Worm (Caenorhabditis elegans) whole organism, L1 larva: ENCODE data around the gene C37C3.2.

ENCODE experiments used
- ces-1 ChIP-seq: fragments of 150-350 bp; optimal IDR thresholded peaks from 2 replicates; lab custom pipeline; 2014; ENCODE audit warnings: missing biosample characterization, missing genetic modification reagents, missing genetic modification characterization
- lin-39 ChIP-seq: fragments of 150-350 bp; optimal IDR thresholded peaks from 2 replicates; lab custom pipeline; 2014; ENCODE audit warnings: missing biosample characterization, missing genetic modification reagents, missing genetic modification characterization

DNA sequence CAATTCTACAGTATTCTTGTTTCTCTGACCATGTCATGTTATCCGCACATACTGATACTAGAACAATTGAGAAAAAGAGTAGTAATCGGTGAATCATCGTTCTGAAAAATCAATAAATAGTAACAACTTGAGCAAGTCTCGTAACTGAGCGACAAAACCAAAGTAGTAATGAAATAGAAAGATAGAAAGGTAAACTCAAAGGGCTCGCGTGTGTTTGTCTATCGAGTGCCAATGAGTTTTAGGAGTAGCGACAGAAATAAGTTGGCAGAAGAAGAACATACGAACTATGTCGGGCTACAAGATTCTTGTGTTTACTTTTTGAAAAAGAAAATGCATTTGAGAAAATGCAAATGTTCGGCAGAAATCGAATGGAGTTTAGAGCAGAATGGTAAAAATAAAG is 16.3 kb upstream of the C37C3.2 start, which contains the start of gene C37C3.12:
- TF ChIP-seq ces-1 (GFP tag; lab: Kevin White, UChicago), result no peak
- TF ChIP-seq lin-39 (tag; lab: Kevin White, UChicago), result no peak
